Fruit fly (Drosophila melanogaster): ENCODE measurements around the gene CG32212.

DNA sequence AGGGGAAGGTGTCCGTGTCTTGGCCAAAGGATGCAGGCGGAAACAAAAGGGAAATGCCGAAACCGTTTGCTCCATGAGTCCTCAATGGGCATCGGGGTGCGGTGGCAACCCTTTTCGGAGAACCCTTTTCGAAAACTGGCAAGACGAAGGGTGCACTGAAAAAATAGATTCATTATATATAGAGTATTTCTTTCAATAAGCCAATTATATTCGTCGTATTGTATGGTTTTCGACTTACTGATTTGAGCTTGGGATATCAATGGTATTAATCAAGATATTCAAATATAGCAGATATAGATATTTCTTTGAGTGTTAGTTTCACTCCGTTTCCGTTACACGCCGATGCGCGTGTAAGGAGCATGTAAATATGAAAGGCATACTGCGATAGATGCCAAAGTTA lies 45.1 kb upstream of the CG32212 start:
- TF ChIP-seq CG32121 (GFP tag; IDR thresholded peaks at IDR 0.05) (no peak), CG4496 (GFP tag; IDR thresholded peaks at IDR 0.05) (peak; percentile 20; the same call in 1 of the 3 replicates), CG8159 (tag; optimal IDR thresholded peaks at IDR 0.05) (peak; percentile 54), CG10348 (GFP tag; IDR thresholded peaks at IDR 0.05) (no peak), gl (tag; optimal IDR thresholded peaks at IDR 0.05) (no peak), CG14655 (GFP tag; optimal IDR thresholded peaks at IDR 0.05) (no peak), CG17806 (tag; optimal IDR thresholded peaks at IDR 0.05) (no peak), Ets98B (GFP tag; IDR thresholded peaks at IDR 0.05) (no peak), CG15710 (tag; optimal IDR thresholded peaks at IDR 0.05) (peak; percentile 36), rn (GFP tag; IDR thresholded peaks at IDR 0.05) (no peak), Snoo (tag; optimal IDR thresholded peaks at IDR 0.05) (no peak)

Measured in whole organism, pupa.